Fruit fly (Drosophila melanogaster) whole organism, pupa: ENCODE data around the gene CG17327.

Source experiments
- CG10348 ChIP-seq: fragments of 200-800 bp; sonication (Bioruptor generic); IDR thresholded peaks from 2 replicates; pipeline ENCODE4 v1.3.6; 2022; ENCODE audit warnings: missing biosample characterization, missing genetic modification characterization
- CG12605 ChIP-seq: fragments of 200-800 bp; sonication (Bioruptor generic); IDR thresholded peaks from 2 replicates; pipeline ENCODE4 v1.3.6; 2022; ENCODE audit warnings: missing biosample characterization, missing genetic modification characterization
- CG13204 ChIP-seq: fragments of 200-800 bp; sonication (Bioruptor generic); optimal IDR thresholded peaks from 2 replicates; lab custom pipeline; 2018; ENCODE audit warnings: missing biosample characterization, mild to moderate bottlenecking, missing genetic modification characterization, moderate library complexity
- CG14655 ChIP-seq: fragments of 200-800 bp; sonication (Bioruptor generic); optimal IDR thresholded peaks from 3 replicates; lab custom pipeline; 2017; ENCODE audit warnings: mild to moderate bottlenecking, missing biosample characterization, missing genetic modification reagents, missing genetic modification characterization
- CG15710 ChIP-seq: fragments of 200-800 bp; sonication (Bioruptor generic); optimal IDR thresholded peaks from 2 replicates; lab custom pipeline; 2018; ENCODE audit warnings: missing biosample characterization, mild to moderate bottlenecking, missing genetic modification characterization, moderate library complexity
- CG17806 ChIP-seq: fragments of 200-800 bp; sonication (Bioruptor generic); optimal IDR thresholded peaks from 2 replicates; lab custom pipeline; 2018; ENCODE audit warnings: missing biosample characterization, mild to moderate bottlenecking, missing genetic modification characterization, moderate library complexity
- CG32121 ChIP-seq: fragments of 200-800 bp; sonication (Bioruptor generic); IDR thresholded peaks from 2 replicates; pipeline ENCODE4 v1.3.6; 2022; ENCODE audit warnings: missing biosample characterization, missing genetic modification characterization
- CG34367 ChIP-seq: fragments of 200-800 bp; sonication (Bioruptor generic); optimal IDR thresholded peaks from 2 replicates; lab custom pipeline; 2018; ENCODE audit warnings: missing biosample characterization, mild to moderate bottlenecking, missing genetic modification characterization
- CG4496 ChIP-seq: fragments of 200-800 bp; sonication (Bioruptor generic); IDR thresholded peaks from 3 replicates; pipeline ENCODE4 v1.3.6; 2022; ENCODE audit warnings: missing biosample characterization, missing genetic modification characterization
- CG8159 ChIP-seq: fragments of 200-800 bp; sonication (Bioruptor generic); optimal IDR thresholded peaks from 3 replicates; lab custom pipeline; 2018; ENCODE audit warnings: missing biosample characterization, mild to moderate bottlenecking, missing genetic modification characterization, moderate library complexity
- CG8301 ChIP-seq: fragments of 200-800 bp; sonication (Bioruptor generic); optimal IDR thresholded peaks from 2 replicates; lab custom pipeline; 2018; ENCODE audit warnings: missing biosample characterization, mild to moderate bottlenecking, missing genetic modification characterization
- CG9948 ChIP-seq: fragments of 200-800 bp; sonication (Bioruptor generic); optimal IDR thresholded peaks from 2 replicates; lab custom pipeline; 2018; ENCODE audit warnings: missing biosample characterization, mild to moderate bottlenecking, missing genetic modification characterization, moderate library complexity
- D1 ChIP-seq: fragments of 200-800 bp; sonication (Bioruptor generic); optimal IDR thresholded peaks from 2 replicates; lab custom pipeline; 2018; ENCODE audit warnings: missing biosample characterization, mild to moderate bottlenecking, missing genetic modification characterization, moderate library complexity
- EcR ChIP-seq: fragments of 200-800 bp; sonication (Bioruptor generic); optimal IDR thresholded peaks from 3 replicates; lab custom pipeline; 2019; ENCODE audit warnings: missing biosample characterization, missing genetic modification characterization, mild to moderate bottlenecking, moderate library complexity, missing genetic modification reagents
- Ets98B ChIP-seq: fragments of 200-800 bp; sonication (Bioruptor generic); IDR thresholded peaks from 2 replicates; pipeline ENCODE4 v1.3.6; 2022; ENCODE audit warnings: missing biosample characterization, missing genetic modification characterization
- Pif1A ChIP-seq: fragments of 200-800 bp; sonication (Bioruptor generic); optimal IDR thresholded peaks from 3 replicates; lab custom pipeline; 2016; ENCODE audit warnings: missing biosample characterization, missing genetic modification characterization
- Pif1B ChIP-seq: fragments of 200-800 bp; sonication (Bioruptor generic); optimal IDR thresholded peaks from 3 replicates; lab custom pipeline; 2016; ENCODE audit warnings: missing biosample characterization, missing genetic modification characterization
- Snoo ChIP-seq: fragments of 200-800 bp; sonication (Bioruptor generic); optimal IDR thresholded peaks from 3 replicates; lab custom pipeline; 2017; ENCODE audit warnings: missing biosample characterization, mild to moderate bottlenecking, missing genetic modification characterization, inconsistent platforms
- fd96Ca ChIP-seq: fragments of 200-800 bp; sonication (Bioruptor generic); IDR thresholded peaks from 3 replicates; pipeline ENCODE4 v1.3.6; 2022; ENCODE audit warnings: missing biosample characterization, missing genetic modification characterization
- gl ChIP-seq: fragments of 200-800 bp; sonication (Bioruptor generic); optimal IDR thresholded peaks from 2 replicates; lab custom pipeline; 2018; ENCODE audit warnings: missing biosample characterization, mild to moderate bottlenecking, missing genetic modification characterization
- rn ChIP-seq: fragments of 200-800 bp; sonication (Bioruptor generic); IDR thresholded peaks from 2 replicates; pipeline ENCODE4 v1.3.6; 2022; ENCODE audit warnings: missing biosample characterization, missing genetic modification characterization

Gene CG17327

DNA sequence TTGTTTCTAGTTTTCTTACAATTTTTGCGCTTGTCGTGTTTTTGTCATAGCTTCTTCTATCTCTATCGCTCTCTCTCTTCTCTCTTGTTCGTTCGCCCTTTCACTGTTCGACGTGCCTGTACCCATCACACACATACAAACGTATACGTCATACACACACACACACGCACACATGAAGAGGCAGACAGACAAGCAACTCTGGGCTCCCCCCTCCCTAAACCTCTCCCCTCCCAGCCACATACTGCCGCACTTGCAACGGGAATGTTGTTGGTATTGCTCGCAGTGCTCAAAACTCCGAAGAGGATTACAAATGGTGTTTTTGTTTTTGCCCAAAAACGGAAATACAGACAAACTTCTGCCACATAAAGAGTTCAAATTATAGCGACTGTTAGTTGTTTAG, 15.5 kb upstream of the CG17327 start:
- TF ChIP-seq Pif1B (GFP tag; lab: Kevin White, UChicago): no peak
- no peak for TF ChIP-seq Pif1A (GFP tag; lab: Kevin White, UChicago)
- no peak for TF ChIP-seq CG8159 (tag; lab: Kevin White, UChicago)
- no peak for TF ChIP-seq CG15710 (tag; lab: Kevin White, UChicago)
- TF ChIP-seq CG4496 (GFP tag; lab: Robert Waterston, UW): 0 out of 3 replicates have a peak, but pooled peaks have one; percentile 16
- no peak for TF ChIP-seq CG10348 (GFP tag; lab: Robert Waterston, UW)
- TF ChIP-seq CG8301 (tag; lab: Kevin White, UChicago): no peak
- TF ChIP-seq CG14655 (GFP tag; lab: Kevin White, UChicago): no peak
- TF ChIP-seq Ets98B: no peak
- 0 out of 2 replicates have a peak, but pooled peaks have one; percentile 14 for TF ChIP-seq CG32121
- no peak for TF ChIP-seq CG17806
- peak; percentile 18; the same call in 1 of the 2 replicates for TF ChIP-seq CG12605
- no peak for TF ChIP-seq CG34367 (tag; lab: Kevin White, UChicago)
- no peak for TF ChIP-seq Snoo (tag; lab: Kevin White, UChicago)
- TF ChIP-seq EcR (GFP tag; lab: Kevin White, UChicago): no peak
- no peak for TF ChIP-seq CG9948 (tag; lab: Kevin White, UChicago)
- peak; percentile 32; the same call in 1 of the 3 replicates for TF ChIP-seq fd96Ca
- TF ChIP-seq CG13204 (GFP tag; lab: Kevin White, UChicago): peak; percentile 70
- no peak for TF ChIP-seq gl (tag; lab: Kevin White, UChicago)
- no peak for TF ChIP-seq D1 (tag; lab: Kevin White, UChicago)

DNA sequence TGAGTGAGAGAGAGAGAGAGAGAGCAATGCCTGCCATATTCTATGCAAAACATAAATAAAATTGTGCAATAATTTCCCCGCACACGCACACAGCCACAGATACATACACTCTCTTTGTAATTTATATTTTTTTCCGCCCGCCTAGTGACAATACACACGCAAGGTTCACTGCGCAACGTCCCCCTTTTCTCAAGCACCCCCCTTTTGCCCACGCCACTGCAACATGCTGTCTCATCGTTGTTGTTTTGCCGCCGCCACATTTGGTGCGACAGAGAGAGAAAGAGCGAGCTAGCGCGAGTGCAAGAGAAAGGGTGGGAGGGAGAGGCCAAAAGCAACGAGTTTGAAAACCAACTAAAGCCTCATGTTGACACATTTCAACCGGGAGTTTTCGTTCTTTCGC, 14.8 kb upstream of the CG17327 start:
- TF ChIP-seq rn (GFP tag; lab: Robert Waterston, UW) (peak; percentile 43; the same call in 1 of the 2 replicates), Pif1B (GFP tag; lab: Kevin White, UChicago) (peak; percentile 63), gl (tag; lab: Kevin White, UChicago) (peak; percentile 58), CG34367 (tag; lab: Kevin White, UChicago) (peak; percentile 53), CG17806 (peak; percentile 56), CG14655 (GFP tag; lab: Kevin White, UChicago) (no peak), CG8301 (tag; lab: Kevin White, UChicago) (peak; percentile 60), CG8159 (tag; lab: Kevin White, UChicago) (peak; percentile 68), D1 (tag; lab: Kevin White, UChicago) (no peak), fd96Ca (peak; percentile 90), Snoo (tag; lab: Kevin White, UChicago) (peak; percentile 47), EcR (GFP tag; lab: Kevin White, UChicago) (peak; percentile 72), CG32121 (peak; percentile 91), CG13204 (GFP tag; lab: Kevin White, UChicago) (peak; percentile 47), CG12605 (peak; percentile 73; the same call in 1 of the 2 replicates), CG4496 (GFP tag; lab: Robert Waterston, UW) (peak; percentile 91), CG10348 (GFP tag; lab: Robert Waterston, UW) (peak; percentile 48; the same call in 1 of the 2 replicates), Ets98B (peak; percentile 89), CG15710 (tag; lab: Kevin White, UChicago) (peak; percentile 65), Pif1A (GFP tag; lab: Kevin White, UChicago) (peak; percentile 75), CG9948 (tag; lab: Kevin White, UChicago) (peak; percentile 47)

dm6 chr3R:13011621-13011963, 14.1 kb upstream of the CG17327 start, which contains the start of gene CtBP:
TSS of gene CtBP (plus strand) at chr3R:13011649.
- TF ChIP-seq CG12605 (peak; percentile 14; the same call in 1 of the 2 replicates), CG10348 (GFP tag; lab: Robert Waterston, UW) (no peak), Pif1A (GFP tag; lab: Kevin White, UChicago) (no peak), CG14655 (GFP tag; lab: Kevin White, UChicago) (no peak), CG4496 (GFP tag; lab: Robert Waterston, UW) (peak; percentile 23; the same call in 1 of the 3 replicates), CG9948 (tag; lab: Kevin White, UChicago) (no peak)
- TF ChIP-seq, all 21 proteins: peak for 2

dm6 chr3R:13010905-13011620, 13.5 kb upstream of the CG17327 start, which contains the start of gene CG8031:
TSS of gene CG8031 (minus strand) at chr3R:13011310.
- TF ChIP-seq CG8159 (tag; lab: Kevin White, UChicago) (peak; percentile 99), CG4496 (GFP tag; lab: Robert Waterston, UW) (0 out of 3 replicates have a peak, but pooled peaks have one; percentile 29), CG34367 (tag; lab: Kevin White, UChicago) (no peak), fd96Ca (no peak), gl (tag; lab: Kevin White, UChicago) (no peak), Ets98B (peak; percentile 12; the same call in 1 of the 2 replicates), EcR (GFP tag; lab: Kevin White, UChicago) (peak; percentile 100), CG10348 (GFP tag; lab: Robert Waterston, UW) (no peak), CG8301 (tag; lab: Kevin White, UChicago) (no peak), Pif1A (GFP tag; lab: Kevin White, UChicago) (no peak), CG13204 (GFP tag; lab: Kevin White, UChicago) (no peak)

- TF ChIP-seq Pif1B (GFP tag; lab: Kevin White, UChicago): no peak
- TF ChIP-seq rn (GFP tag; lab: Robert Waterston, UW): no peak
- no peak for TF ChIP-seq D1 (tag; lab: Kevin White, UChicago)
- no peak for TF ChIP-seq CG34367 (tag; lab: Kevin White, UChicago)
- TF ChIP-seq CG14655 (GFP tag; lab: Kevin White, UChicago): no peak
- TF ChIP-seq, all 21 proteins: peak for 0
Measured at dm6 chr3R:13009595-13009994, 12.1 kb upstream of the CG17327 start, which contains the start of gene CG11656. TSS of gene CG11656 (plus strand) at chr3R:13009895.
